Fruit fly (Drosophila melanogaster) whole organism, adult: ENCODE measurements around the gene CG4459.

Source experiments
- CG14711 ChIP-seq: fragments of 200-800 bp; sonication (Bioruptor generic); optimal IDR thresholded peaks from 2 replicates; lab custom pipeline; 2018; ENCODE audit warnings: missing biosample characterization, mild to moderate bottlenecking, missing genetic modification characterization, moderate library complexity
- CG33017 ChIP-seq: fragments of 200-800 bp; sonication (Bioruptor generic); optimal IDR thresholded peaks from 2 replicates; lab custom pipeline; 2018; ENCODE audit warnings: missing biosample characterization, mild to moderate bottlenecking, missing genetic modification characterization, moderate library complexity
- Hr96 ChIP-seq: fragments of 200-800 bp; sonication (Bioruptor generic); optimal IDR thresholded peaks from 2 replicates; lab custom pipeline; 2016; ENCODE audit warnings: missing biosample characterization, missing genetic modification characterization
- cic ChIP-seq: fragments of 200-800 bp; sonication (Bioruptor generic); optimal IDR thresholded peaks from 2 replicates; lab custom pipeline; 2017; ENCODE audit warnings: missing biosample characterization, mild to moderate bottlenecking, missing genetic modification characterization, moderate library complexity
- kay ChIP-seq: fragments of 200-800 bp; sonication (Bioruptor generic); peaks from one replicate; lab custom pipeline; 2016; ENCODE audit warnings: missing biosample characterization, missing genetic modification characterization, borderline replicate concordance
- ovo ChIP-seq: fragments of 200-800 bp; sonication (Bioruptor generic); optimal IDR thresholded peaks from 2 replicates; lab custom pipeline; 2016; ENCODE audit warnings: missing biosample characterization, missing genetic modification characterization

DNA sequence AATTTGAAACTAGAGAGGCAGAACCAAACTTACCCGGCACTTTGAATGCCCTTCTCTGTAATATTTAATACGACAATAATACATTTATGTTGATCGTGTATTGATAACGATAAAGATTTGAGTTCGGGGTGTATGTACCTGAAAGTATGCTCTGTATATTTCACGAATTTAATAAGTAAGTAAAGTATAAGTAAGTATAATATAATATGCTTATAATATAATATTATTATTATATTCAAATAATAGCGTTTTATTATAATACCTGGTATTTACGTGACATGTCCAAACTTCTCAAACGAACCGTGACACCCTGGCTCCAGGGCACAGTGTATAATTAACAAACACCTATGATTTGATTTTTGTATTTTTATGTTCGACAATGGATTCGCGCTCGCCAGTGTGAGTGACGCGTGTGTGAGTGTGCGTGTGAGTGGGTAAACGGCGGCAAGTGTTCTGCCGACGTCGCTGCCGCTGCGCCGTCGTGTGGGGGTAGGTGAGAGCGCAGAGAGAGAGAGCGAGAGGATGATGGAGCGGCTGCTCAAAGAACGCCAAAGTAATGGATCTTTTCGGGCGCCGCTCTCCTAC is 38.7 kb downstream of the CG4459 start:
- TF ChIP-seq Hr96 (GFP tag; lab: Kevin White, UChicago) (no peak), CG14711 (peak; percentile 52), ovo (no peak), CG33017 (tag; lab: Kevin White, UChicago) (peak; percentile 15), cic (GFP tag; lab: Kevin White, UChicago) (no peak), kay (GFP tag; lab: Kevin White, UChicago) (no peak)
